Worm (Caenorhabditis elegans) whole organism, L1 larva: ENCODE data around the gene zyg-9.
"Not testable (repeated sequence)": the region's sequence is repeated elsewhere in the genome, so short reads cannot be mapped to it uniquely, and the experiment has no call there.

Experiments
- F16B12.6 ChIP-seq: fragments of 150-350 bp; optimal IDR thresholded peaks from 2 replicates; lab custom pipeline; 2014; ENCODE audit warnings: missing biosample characterization, missing genetic modification characterization
- aly-2 ChIP-seq: fragments of 150-350 bp; optimal IDR thresholded peaks from 2 replicates; lab custom pipeline; 2014; ENCODE audit warnings: missing biosample characterization, missing genetic modification characterization
- ama-1 ChIP-seq: fragments of 150-350 bp; optimal IDR thresholded peaks from 2 replicates; lab custom pipeline; 2014
- blmp-1 ChIP-seq: fragments of 150-350 bp; optimal IDR thresholded peaks from 2 replicates; lab custom pipeline; 2014; ENCODE audit warnings: missing biosample characterization, missing genetic modification characterization
- ceh-8 ChIP-seq: fragments of 200-800 bp; sonication (Bioruptor generic); optimal IDR thresholded peaks from 2 replicates; lab custom pipeline; 2018; ENCODE audit warnings: mild to moderate bottlenecking, missing genetic modification characterization, moderate library complexity, missing compliant biosample characterization
- ceh-88 ChIP-seq: fragments of 200-800 bp; sonication (Bioruptor generic); IDR thresholded peaks from 2 replicates; pipeline ENCODE4 v1.3.6; 2022; ENCODE audit warnings: missing genetic modification characterization, missing compliant biosample characterization
- ceh-90 ChIP-seq: sonication (generic microtip); optimal IDR thresholded peaks from 2 replicates; lab custom pipeline; 2016; ENCODE audit warnings: missing genetic modification characterization, missing compliant biosample characterization
- dpl-1 ChIP-seq, 3 experiments: fragments of 150-350 bp in 2 of 3; sonication (generic microtip) in 1 of 3; optimal IDR thresholded peaks; 2 replicates each; lab custom pipeline; 2014 to 2017; ENCODE audit warnings: missing biosample characterization in 3 of 3, missing genetic modification characterization in 3 of 3, missing genetic modification reagents in 3 of 3
- dsc-1 ChIP-seq: sonication (generic microtip); optimal IDR thresholded peaks from 2 replicates; lab custom pipeline; 2016; ENCODE audit warnings: mild to moderate bottlenecking, missing genetic modification characterization, missing compliant biosample characterization
- efl-1 ChIP-seq, 4 experiments: fragments of 150-350 bp; optimal IDR thresholded peaks in 3 of 4; peaks in 1 of 4; 1 replicate in 1 of 4; 2 replicates in 3 of 4; lab custom pipeline; 2014; ENCODE audit warnings: missing biosample characterization in 2 of 4, missing genetic modification characterization in 2 of 4, missing genetic modification reagents in 2 of 4
- egl-27 ChIP-seq, 2 experiments: fragments of 150-350 bp in 1 of 2; sonication (generic microtip); optimal IDR thresholded peaks; 3 replicates each; lab custom pipeline; 2017 to 2018; ENCODE audit warnings: missing biosample characterization in 2 of 2, missing genetic modification characterization in 2 of 2, missing genetic modification reagents in 2 of 2
- elt-2 ChIP-seq: sonication (generic microtip); optimal IDR thresholded peaks from 2 replicates; lab custom pipeline; 2016; ENCODE audit warnings: missing genetic modification characterization, mild to moderate bottlenecking, inconsistent platforms, missing compliant biosample characterization, missing genetic modification reagents
- hlh-17 ChIP-seq: fragments of 200-800 bp; sonication (Bioruptor generic); optimal IDR thresholded peaks from 2 replicates; lab custom pipeline; 2018; ENCODE audit warnings: missing genetic modification characterization, mild to moderate bottlenecking, missing compliant biosample characterization, moderate library complexity, borderline replicate concordance
- jun-1 ChIP-seq: fragments of 150-350 bp; optimal IDR thresholded peaks from 2 replicates; lab custom pipeline; 2014; ENCODE audit warnings: missing biosample characterization, missing genetic modification reagents, missing genetic modification characterization
- lin-14 ChIP-seq: fragments of 200-800 bp; sonication (Bioruptor generic); optimal IDR thresholded peaks from 2 replicates; lab custom pipeline; 2018; ENCODE audit warnings: mild to moderate bottlenecking, missing genetic modification characterization, moderate library complexity, missing compliant biosample characterization
- lin-35 ChIP-seq, 2 experiments: fragments of 150-350 bp; optimal IDR thresholded peaks; 2 replicates each; lab custom pipeline; 2014; ENCODE audit warnings: missing biosample characterization in 2 of 2, missing genetic modification characterization in 2 of 2, missing genetic modification reagents in 2 of 2
- lsy-2 ChIP-seq, 2 experiments: fragments of 150-350 bp; optimal IDR thresholded peaks; 2 replicates each; lab custom pipeline; 2014; ENCODE audit warnings: missing biosample characterization in 2 of 2, missing genetic modification characterization in 2 of 2
- mdl-1 ChIP-seq, 2 experiments: fragments of 150-350 bp; optimal IDR thresholded peaks; 2 replicates each; lab custom pipeline; 2014 to 2017; ENCODE audit warnings: missing biosample characterization in 2 of 2, missing genetic modification characterization in 2 of 2, inconsistent platforms in 1 of 2
- mef-2 ChIP-seq: fragments of 150-350 bp; optimal IDR thresholded peaks from 2 replicates; lab custom pipeline; 2014; ENCODE audit warnings: missing biosample characterization, missing genetic modification characterization
- mep-1 ChIP-seq: fragments of 150-350 bp; optimal IDR thresholded peaks from 2 replicates; lab custom pipeline; 2014; ENCODE audit warnings: missing biosample characterization, missing genetic modification characterization
- nhr-11 ChIP-seq: fragments of 150-350 bp; optimal IDR thresholded peaks from 2 replicates; lab custom pipeline; 2014; ENCODE audit warnings: missing biosample characterization, missing genetic modification characterization
- nhr-20 ChIP-seq: sonication (generic microtip); optimal IDR thresholded peaks from 2 replicates; lab custom pipeline; 2016; ENCODE audit warnings: mild to moderate bottlenecking, missing genetic modification characterization, missing compliant biosample characterization
- nhr-71 ChIP-seq: sonication (generic microtip); optimal IDR thresholded peaks from 2 replicates; lab custom pipeline; 2016; ENCODE audit warnings: mild to moderate bottlenecking, missing genetic modification characterization, moderate library complexity, missing compliant biosample characterization
- nhr-85 ChIP-seq: sonication (generic microtip); peaks from one replicate; lab custom pipeline; 2016; ENCODE audit warnings: missing genetic modification characterization, inconsistent platforms, missing compliant biosample characterization
- pag-3 ChIP-seq: sonication (generic microtip); optimal IDR thresholded peaks from 2 replicates; lab custom pipeline; 2017; ENCODE audit warnings: missing genetic modification characterization, mild to moderate bottlenecking, missing compliant biosample characterization, antibody characterized with exemption, borderline replicate concordance; ENCODE audit not compliant: insufficient read depth
- pqm-1 ChIP-seq: sonication (generic microtip); optimal IDR thresholded peaks from 3 replicates; lab custom pipeline; 2017; ENCODE audit warnings: missing biosample characterization, missing genetic modification characterization
- snu-23 ChIP-seq: sonication (generic microtip); optimal IDR thresholded peaks from 2 replicates; lab custom pipeline; 2016; ENCODE audit warnings: missing genetic modification characterization, missing compliant biosample characterization
- sox-4 ChIP-seq: sonication (generic microtip); optimal IDR thresholded peaks from 2 replicates; lab custom pipeline; 2016; ENCODE audit warnings: missing genetic modification characterization, missing compliant biosample characterization
- sptf-1 ChIP-seq: fragments of 150-350 bp; optimal IDR thresholded peaks from 2 replicates; lab custom pipeline; 2014; ENCODE audit warnings: missing biosample characterization, missing genetic modification characterization
- tlp-1 ChIP-seq: fragments of 150-350 bp; optimal IDR thresholded peaks from 2 replicates; lab custom pipeline; 2014; ENCODE audit warnings: missing biosample characterization, missing genetic modification characterization
- unc-30 ChIP-seq: sonication (generic microtip); optimal IDR thresholded peaks from 2 replicates; lab custom pipeline; 2017; ENCODE audit warnings: missing biosample characterization, missing genetic modification characterization
- unc-62 ChIP-seq: fragments of 150-350 bp; optimal IDR thresholded peaks from 2 replicates; lab custom pipeline; 2014; ENCODE audit warnings: missing biosample characterization, missing genetic modification reagents, missing genetic modification characterization
- unc-86 ChIP-seq: sonication (generic microtip); optimal IDR thresholded peaks from 2 replicates; lab custom pipeline; 2016; ENCODE audit warnings: missing genetic modification characterization, missing compliant biosample characterization
- unc-98 ChIP-seq: fragments of 200-800 bp; sonication (Bioruptor generic); IDR thresholded peaks from 2 replicates; pipeline ENCODE4 v1.3.6; 2022; ENCODE audit warnings: missing genetic modification characterization, missing compliant biosample characterization
- xbp-1 ChIP-seq: sonication (generic microtip); optimal IDR thresholded peaks from 2 replicates; lab custom pipeline; 2016; ENCODE audit warnings: missing genetic modification characterization, missing compliant biosample characterization
- ztf-11 ChIP-seq, 2 experiments: sonication (generic microtip); optimal IDR thresholded peaks; 2 replicates each; lab custom pipeline; 2016 to 2017; ENCODE audit warnings: missing genetic modification characterization in 2 of 2, missing biosample characterization in 1 of 2, missing compliant biosample characterization in 1 of 2

The zyg-9 gene

DNA sequence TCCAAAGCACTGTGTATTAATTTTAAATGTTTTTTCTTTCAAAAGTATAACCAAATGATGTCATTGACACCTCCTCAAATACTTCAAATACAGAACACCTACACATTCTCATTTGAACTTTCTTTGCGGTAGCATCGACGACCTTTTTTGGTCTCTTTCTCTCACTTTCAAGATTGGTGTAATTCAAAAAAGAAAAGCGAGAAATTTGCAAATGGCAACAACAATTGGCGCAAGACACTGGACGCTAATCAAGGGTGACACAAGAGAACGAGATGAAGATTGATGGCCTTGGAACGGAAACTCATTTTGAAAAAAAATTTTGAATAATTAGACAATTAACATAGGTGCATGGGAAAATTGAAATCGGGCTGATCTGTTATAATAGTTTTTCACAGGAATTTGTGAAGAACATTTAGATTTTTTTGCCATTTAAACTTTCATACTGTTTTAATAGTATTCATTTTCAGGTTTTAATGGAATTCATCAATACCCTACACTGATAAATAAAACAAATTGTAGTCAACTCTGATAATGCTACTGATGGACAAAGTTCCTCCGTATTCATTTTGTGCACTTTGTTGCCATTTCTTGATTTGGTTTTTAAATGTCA lies 40.5 kb upstream of the zyg-9 start, which contains the start of gene fdgt-2:
fdgt-2 (plus strand) TSS at position 560 of the 610 bp plus-strand sequence.
- no peak for TF ChIP-seq ama-1
- peak; percentile 65 for TF ChIP-seq nhr-85 (tag; lab: Kevin White, UChicago)
- no peak for TF ChIP-seq ceh-8 (GFP tag; lab: Kevin White, UChicago)
- TF ChIP-seq mef-2 (tag; lab: Kevin White, UChicago) = no peak
- TF ChIP-seq nhr-71 (tag; lab: Kevin White, UChicago) = no peak
- TF ChIP-seq aly-2 (tag; lab: Kevin White, UChicago) = no peak
- peak; percentile 8 for TF ChIP-seq elt-2 (tag; lab: Kevin White, UChicago)
- TF ChIP-seq lin-14 = no peak
- TF ChIP-seq efl-1 (optimal IDR thresholded peaks at IDR 0.05; lab: Kevin White, UChicago) = no peak
- peak in 1 of 2 experiments; percentile 6 for TF ChIP-seq efl-1 (GFP tag; optimal IDR thresholded peaks at IDR 0.05 in 1 of 2; lab: Kevin White, UChicago)
- TF ChIP-seq dsc-1 (tag; lab: Kevin White, UChicago) = no peak
- peak; percentile 18 for TF ChIP-seq blmp-1 (tag; lab: Kevin White, UChicago)
- TF ChIP-seq, all 84 proteins: peak for 4

DNA sequence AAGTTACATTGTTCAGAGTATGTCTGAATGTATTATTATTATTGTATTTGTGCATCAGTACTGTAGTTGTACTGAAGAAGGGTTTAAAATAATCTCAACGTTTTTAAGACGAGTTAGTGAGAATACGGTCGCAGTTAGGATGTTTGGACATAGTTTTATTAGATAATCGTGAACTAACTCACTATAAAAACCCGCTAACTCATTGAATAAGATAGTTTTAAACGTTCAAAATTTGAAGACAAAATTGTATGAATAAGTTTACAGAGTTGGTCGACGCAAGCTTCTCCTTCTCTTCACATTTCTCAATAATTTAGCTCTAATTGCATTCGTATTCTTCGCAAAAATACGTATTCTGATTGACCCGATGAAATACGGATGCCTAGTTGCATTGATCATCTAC lies 38.6 kb upstream of the zyg-9 start:
- no peak for TF ChIP-seq ztf-11 (tag; optimal IDR thresholded peaks at IDR 0.05; lab: Kevin White, UChicago)
- TF ChIP-seq dsc-1 (tag; lab: Kevin White, UChicago) = no peak
- no peak for TF ChIP-seq nhr-11 (tag; lab: Kevin White, UChicago)
- no peak for TF ChIP-seq nhr-20
- TF ChIP-seq tlp-1 (tag; lab: Kevin White, UChicago) = peak; percentile 82
- TF ChIP-seq unc-98 (GFP tag; lab: Robert Waterston, UW) = no peak
- TF ChIP-seq ama-1 = no peak
- peak in 1 of 2 experiments; percentile 41 for TF ChIP-seq lsy-2 (tag; optimal IDR thresholded peaks at IDR 0.05; lab: Kevin White, UChicago)
- TF ChIP-seq jun-1 (tag; lab: Kevin White, UChicago) = no peak
- no peak for TF ChIP-seq elt-2 (tag; lab: Kevin White, UChicago)

DNA sequence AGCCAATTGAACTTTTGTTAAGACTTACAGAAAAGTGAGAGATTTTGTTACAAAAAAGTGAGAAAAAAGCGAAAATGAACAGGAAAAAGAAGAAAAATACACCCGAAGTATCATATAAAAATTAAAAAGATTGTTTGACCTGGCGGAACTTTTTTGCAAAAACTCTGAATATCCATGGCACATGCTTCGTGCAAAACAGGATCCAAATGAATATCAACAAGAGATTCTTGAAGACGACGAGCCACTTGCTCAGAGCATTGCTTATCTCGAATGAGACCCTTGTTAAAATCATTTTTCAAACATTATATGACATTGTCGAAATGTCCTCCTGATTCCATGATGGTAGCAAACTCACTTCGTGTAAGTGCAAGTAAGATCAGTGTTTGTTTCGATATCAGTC lies 37.8 kb upstream of the zyg-9 start, which contains the start of gene F14E5.8:
F14E5.8 (plus strand) TSS at position 301 of the 400 bp plus-strand sequence.
- not testable (repeated sequence) for TF ChIP-seq pag-3 (tag; lab: Kevin White, UChicago); ceh-90 (tag; lab: Kevin White, UChicago); hlh-17

DNA sequence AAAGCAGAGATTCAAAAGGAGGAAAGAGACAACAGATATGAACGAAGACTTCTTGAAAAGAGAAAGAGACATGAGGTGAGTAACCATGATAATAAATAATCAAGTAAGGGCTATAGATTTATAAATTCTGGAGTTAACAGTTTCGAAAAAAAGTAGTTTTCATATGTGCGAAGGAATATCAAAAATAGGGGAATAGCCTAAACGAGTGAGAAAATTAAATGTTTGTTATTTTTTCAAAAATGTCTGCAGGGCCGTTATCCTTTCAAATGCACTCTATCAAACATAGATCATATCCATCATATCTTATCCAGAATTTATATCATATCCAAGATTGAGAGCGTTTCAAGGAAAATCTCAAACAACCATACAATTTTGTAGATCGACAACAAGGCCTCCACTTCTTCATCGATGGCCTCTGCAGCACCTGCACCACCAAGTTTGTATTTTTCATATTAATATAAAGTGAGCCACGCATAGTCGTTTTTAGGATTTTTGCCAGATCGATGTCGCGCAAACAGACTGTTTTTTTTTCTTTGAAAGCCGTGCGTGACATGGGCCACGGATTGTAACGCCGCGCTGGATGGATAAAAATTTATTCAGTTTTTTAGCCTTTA lies 36.7 kb upstream of the zyg-9 start:
- peak; percentile 90 for TF ChIP-seq tlp-1 (tag; lab: Kevin White, UChicago)
- TF ChIP-seq lsy-2 (tag; optimal IDR thresholded peaks at IDR 0.05; lab: Kevin White, UChicago) = peak in 1 of 2 experiments; percentile 48
- no peak for TF ChIP-seq unc-30 (tag; lab: Kevin White, UChicago)
- TF ChIP-seq mdl-1 (tag; optimal IDR thresholded peaks at IDR 0.05; lab: Kevin White, UChicago) = no peak
- no peak for TF ChIP-seq unc-62 (GFP tag; lab: Kevin White, UChicago)

DNA sequence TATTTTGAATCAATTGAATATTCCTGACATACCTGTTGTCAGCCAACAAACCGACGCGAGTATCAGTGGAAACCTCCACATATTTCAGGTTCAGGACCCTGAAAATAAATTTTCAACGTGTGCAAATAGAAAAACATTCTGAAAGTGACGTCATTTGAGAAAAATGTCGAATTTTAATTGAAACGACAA lies 29.0 kb upstream of the zyg-9 start, which contains the start of gene F14E5.2:
F14E5.2 (minus strand) TSS at position 101 of the 189 bp plus-strand sequence.
- TF ChIP-seq lin-14 = no peak
- no peak for TF ChIP-seq unc-86 (tag; lab: Kevin White, UChicago)
- no peak for TF ChIP-seq pqm-1 (tag; lab: Kevin White, UChicago)

DNA sequence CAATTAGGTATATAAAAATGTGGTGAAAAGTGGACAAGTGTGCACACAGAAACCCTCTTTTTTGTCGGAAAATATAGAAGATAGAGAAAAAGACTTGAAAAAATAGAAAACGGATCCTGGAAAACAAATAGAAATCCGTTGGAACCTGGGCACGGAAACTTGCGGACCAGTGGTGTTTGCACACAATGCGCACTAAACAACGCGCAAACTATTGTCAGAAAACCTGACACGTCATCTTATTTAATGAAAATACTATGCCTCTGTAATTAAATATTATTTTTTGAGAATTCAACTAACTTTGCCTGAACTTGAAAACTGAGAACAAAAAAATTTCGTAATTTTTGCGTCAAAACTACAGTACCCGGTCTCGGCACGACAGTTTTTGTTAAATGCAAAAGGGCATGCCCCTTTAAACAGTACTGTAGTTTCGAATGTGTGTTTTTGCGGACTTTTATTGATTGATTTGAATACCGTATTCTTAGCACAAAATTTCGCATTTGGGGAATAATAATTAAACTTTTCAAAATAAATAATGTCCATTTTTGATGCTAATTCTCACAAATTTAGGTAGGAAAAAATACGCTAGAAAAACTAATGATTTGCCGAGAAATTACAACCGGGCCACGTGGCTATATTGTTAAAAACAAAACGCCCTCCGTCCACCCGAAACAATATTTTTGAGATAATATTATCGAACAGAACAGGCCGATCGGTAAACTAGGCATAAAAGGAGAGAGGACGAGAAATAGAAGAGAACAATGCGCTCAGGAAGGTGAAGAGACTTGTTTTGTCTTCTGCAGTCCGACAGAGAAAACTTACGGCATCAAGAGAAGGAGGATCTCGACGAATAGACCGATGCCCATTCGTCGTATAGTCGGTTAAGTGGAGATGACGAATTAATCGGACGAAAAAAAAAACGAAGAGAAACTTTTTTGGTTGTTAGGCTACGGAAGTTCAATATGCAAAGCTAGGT lies 28.4 kb upstream of the zyg-9 start:
- TF ChIP-seq sox-4 (tag; lab: Kevin White, UChicago) (no peak), F16B12.6 (tag; lab: Kevin White, UChicago) (peak; percentile 84), blmp-1 (tag; lab: Kevin White, UChicago) (peak; percentile 79), snu-23 (GFP tag; lab: Kevin White, UChicago) (peak; percentile 36), dpl-1 (GFP tag; optimal IDR thresholded peaks at IDR 0.05; lab: Kevin White, UChicago) (peak in 2 of 3 experiments; percentile 20 to 42), egl-27 (tag; optimal IDR thresholded peaks at IDR 0.05; lab: Kevin White, UChicago) (no peak), lsy-2 (tag; optimal IDR thresholded peaks at IDR 0.05; lab: Kevin White, UChicago) (peak in 1 of 2 experiments; percentile 41), lin-35 (GFP tag; optimal IDR thresholded peaks at IDR 0.05; lab: Kevin White, UChicago) (peak; percentile 23 to 35), nhr-85 (tag; lab: Kevin White, UChicago) (peak; percentile 59), xbp-1 (tag; lab: Kevin White, UChicago) (peak; percentile 38), ceh-88 (GFP tag; lab: Robert Waterston, UW) (no peak), lin-14 (peak; percentile 47), mep-1 (peak; percentile 68), efl-1 (optimal IDR thresholded peaks at IDR 0.05; lab: Kevin White, UChicago) (peak; percentile 12 to 40), efl-1 (GFP tag; optimal IDR thresholded peaks at IDR 0.05 in 1 of 2; lab: Kevin White, UChicago) (peak in 1 of 2 experiments; percentile 26), sptf-1 (tag; lab: Kevin White, UChicago) (no peak)
